Worm (Caenorhabditis elegans) whole organism, L1 larva: ENCODE data around the gene Y42A5A.3.

Experiments used
- C16A3.4 ChIP-seq: fragments of 150-350 bp; optimal IDR thresholded peaks from 2 replicates; lab custom pipeline; 2014; ENCODE audit warnings: missing biosample characterization, missing genetic modification characterization
- C34B4.2 ChIP-seq: sonication (generic microtip); optimal IDR thresholded peaks from 2 replicates; lab custom pipeline; 2017; ENCODE audit warnings: mild to moderate bottlenecking, missing genetic modification characterization, missing compliant biosample characterization
- F16B12.6 ChIP-seq: fragments of 150-350 bp; optimal IDR thresholded peaks from 2 replicates; lab custom pipeline; 2014; ENCODE audit warnings: missing biosample characterization, missing genetic modification characterization
- alr-1 ChIP-seq: fragments of 200-800 bp; sonication (Bioruptor generic); optimal IDR thresholded peaks from 2 replicates; lab custom pipeline; 2018; ENCODE audit warnings: borderline replicate concordance, mild to moderate bottlenecking, missing genetic modification characterization, missing compliant biosample characterization
- aly-2 ChIP-seq: fragments of 150-350 bp; optimal IDR thresholded peaks from 2 replicates; lab custom pipeline; 2014; ENCODE audit warnings: missing biosample characterization, missing genetic modification characterization
- ama-1 ChIP-seq: fragments of 150-350 bp; optimal IDR thresholded peaks from 2 replicates; lab custom pipeline; 2014
- blmp-1 ChIP-seq: fragments of 150-350 bp; optimal IDR thresholded peaks from 2 replicates; lab custom pipeline; 2014; ENCODE audit warnings: missing biosample characterization, missing genetic modification characterization
- ceh-88 ChIP-seq: fragments of 200-800 bp; sonication (Bioruptor generic); IDR thresholded peaks from 2 replicates; pipeline ENCODE4 v1.3.6; 2022; ENCODE audit warnings: missing genetic modification characterization, missing compliant biosample characterization
- ces-1 ChIP-seq: fragments of 150-350 bp; optimal IDR thresholded peaks from 2 replicates; lab custom pipeline; 2014; ENCODE audit warnings: missing biosample characterization, missing genetic modification reagents, missing genetic modification characterization
- efl-1 ChIP-seq, 4 experiments: fragments of 150-350 bp; optimal IDR thresholded peaks in 3 of 4; peaks in 1 of 4; 1 replicate in 1 of 4; 2 replicates in 3 of 4; lab custom pipeline; 2014; ENCODE audit warnings: missing biosample characterization in 2 of 4, missing genetic modification characterization in 2 of 4, missing genetic modification reagents in 2 of 4
- elt-2 ChIP-seq: sonication (generic microtip); optimal IDR thresholded peaks from 2 replicates; lab custom pipeline; 2016; ENCODE audit warnings: missing genetic modification characterization, mild to moderate bottlenecking, inconsistent platforms, missing compliant biosample characterization, missing genetic modification reagents
- elt-3 ChIP-seq, 6 experiments: fragments of 150-350 bp in 1 of 6; sonication (generic microtip); optimal IDR thresholded peaks; 2 replicates each; lab custom pipeline; 2017 to 2018; ENCODE audit warnings: missing biosample characterization in 6 of 6, missing genetic modification characterization in 6 of 6, inconsistent platforms in 1 of 6
- ets-5 ChIP-seq: fragments of 200-800 bp; sonication (Bioruptor generic); IDR thresholded peaks from 2 replicates; pipeline ENCODE4 v1.3.6; 2022; ENCODE audit warnings: missing genetic modification characterization, missing compliant biosample characterization
- fkh-10 ChIP-seq: sonication (generic microtip); optimal IDR thresholded peaks from 2 replicates; lab custom pipeline; 2017; ENCODE audit warnings: missing biosample characterization, missing genetic modification reagents, missing genetic modification characterization
- fkh-4 ChIP-seq: sonication (generic microtip); optimal IDR thresholded peaks from 2 replicates; lab custom pipeline; 2016; ENCODE audit warnings: missing compliant biosample characterization, missing genetic modification characterization, borderline replicate concordance
- fos-1 ChIP-seq: fragments of 150-350 bp; optimal IDR thresholded peaks from 2 replicates; lab custom pipeline; 2014; ENCODE audit warnings: missing biosample characterization, missing genetic modification characterization
- hpl-2 ChIP-seq: fragments of 150-350 bp; optimal IDR thresholded peaks from 2 replicates; lab custom pipeline; 2014; ENCODE audit warnings: missing biosample characterization, missing genetic modification reagents, missing genetic modification characterization
- isw-1 ChIP-seq: fragments of 200-800 bp; sonication (Bioruptor generic); IDR thresholded peaks from 2 replicates; pipeline ENCODE4 v1.3.6; 2022; ENCODE audit warnings: missing genetic modification characterization, missing compliant biosample characterization
- lin-39 ChIP-seq: fragments of 150-350 bp; optimal IDR thresholded peaks from 2 replicates; lab custom pipeline; 2014; ENCODE audit warnings: missing biosample characterization, missing genetic modification reagents, missing genetic modification characterization
- lir-3 ChIP-seq: sonication (generic microtip); optimal IDR thresholded peaks from 2 replicates; lab custom pipeline; 2016; ENCODE audit warnings: mild to moderate bottlenecking, missing genetic modification characterization, moderate library complexity, missing compliant biosample characterization; ENCODE audit not compliant: poor library complexity
- lsy-2 ChIP-seq, 2 experiments: fragments of 150-350 bp; optimal IDR thresholded peaks; 2 replicates each; lab custom pipeline; 2014; ENCODE audit warnings: missing biosample characterization in 2 of 2, missing genetic modification characterization in 2 of 2
- mdl-1 ChIP-seq, 2 experiments: fragments of 150-350 bp; optimal IDR thresholded peaks; 2 replicates each; lab custom pipeline; 2014 to 2017; ENCODE audit warnings: missing biosample characterization in 2 of 2, missing genetic modification characterization in 2 of 2, inconsistent platforms in 1 of 2
- mef-2 ChIP-seq: fragments of 150-350 bp; optimal IDR thresholded peaks from 2 replicates; lab custom pipeline; 2014; ENCODE audit warnings: missing biosample characterization, missing genetic modification characterization
- nhr-19 ChIP-seq: fragments of 200-800 bp; sonication (Bioruptor generic); conservative IDR thresholded peaks from 2 replicates; pipeline ENCODE4 v1.3.6; 2022; ENCODE audit warnings: missing genetic modification characterization, missing compliant biosample characterization
- nhr-20 ChIP-seq: sonication (generic microtip); optimal IDR thresholded peaks from 2 replicates; lab custom pipeline; 2016; ENCODE audit warnings: mild to moderate bottlenecking, missing genetic modification characterization, missing compliant biosample characterization
- nhr-237 ChIP-seq: fragments of 150-350 bp; optimal IDR thresholded peaks from 2 replicates; lab custom pipeline; 2014; ENCODE audit warnings: missing biosample characterization, missing genetic modification characterization
- nhr-71 ChIP-seq: sonication (generic microtip); optimal IDR thresholded peaks from 2 replicates; lab custom pipeline; 2016; ENCODE audit warnings: mild to moderate bottlenecking, missing genetic modification characterization, moderate library complexity, missing compliant biosample characterization
- nhr-76 ChIP-seq: sonication (generic microtip); optimal IDR thresholded peaks from 2 replicates; lab custom pipeline; 2017; ENCODE audit warnings: missing biosample characterization, missing genetic modification characterization
- nhr-85 ChIP-seq: sonication (generic microtip); peaks from one replicate; lab custom pipeline; 2016; ENCODE audit warnings: missing genetic modification characterization, inconsistent platforms, missing compliant biosample characterization
- nhr-90 ChIP-seq: sonication (generic microtip); optimal IDR thresholded peaks from 2 replicates; lab custom pipeline; 2016; ENCODE audit warnings: mild to moderate bottlenecking, missing genetic modification characterization, missing compliant biosample characterization; ENCODE audit not compliant: poor library complexity
- pax-3 ChIP-seq: fragments of 200-800 bp; sonication (Bioruptor generic); optimal IDR thresholded peaks from 2 replicates; lab custom pipeline; 2018; ENCODE audit warnings: mild to moderate bottlenecking, missing genetic modification characterization, moderate library complexity, missing compliant biosample characterization
- pqm-1 ChIP-seq: sonication (generic microtip); optimal IDR thresholded peaks from 3 replicates; lab custom pipeline; 2017; ENCODE audit warnings: missing biosample characterization, missing genetic modification characterization
- rnt-1 ChIP-seq: sonication (generic microtip); optimal IDR thresholded peaks from 2 replicates; lab custom pipeline; 2016; ENCODE audit warnings: mild to moderate bottlenecking, missing genetic modification characterization, moderate library complexity, missing compliant biosample characterization
- snu-23 ChIP-seq: sonication (generic microtip); optimal IDR thresholded peaks from 2 replicates; lab custom pipeline; 2016; ENCODE audit warnings: missing genetic modification characterization, missing compliant biosample characterization
- unc-30 ChIP-seq: sonication (generic microtip); optimal IDR thresholded peaks from 2 replicates; lab custom pipeline; 2017; ENCODE audit warnings: missing biosample characterization, missing genetic modification characterization
- unc-86 ChIP-seq: sonication (generic microtip); optimal IDR thresholded peaks from 2 replicates; lab custom pipeline; 2016; ENCODE audit warnings: missing genetic modification characterization, missing compliant biosample characterization
- zag-1 ChIP-seq: fragments of 150-350 bp; optimal IDR thresholded peaks from 2 replicates; lab custom pipeline; 2014; ENCODE audit warnings: missing biosample characterization, missing genetic modification characterization
- zip-4 ChIP-seq: fragments of 200-800 bp; sonication (Bioruptor generic); optimal IDR thresholded peaks from 2 replicates; lab custom pipeline; 2018; ENCODE audit warnings: mild to moderate bottlenecking, missing genetic modification characterization, moderate library complexity, missing compliant biosample characterization
- ztf-4 ChIP-seq: fragments of 150-350 bp; optimal IDR thresholded peaks from 2 replicates; lab custom pipeline; 2014; ENCODE audit warnings: missing biosample characterization, missing genetic modification characterization

Gene Y42A5A.3

ce11 chrV:11059180-11059579 lies 36.6 kb downstream of the Y42A5A.3 start, which contains the start of gene T04C12.1:
TSS of gene T04C12.1 (minus strand) at chrV:11059269.
- TF ChIP-seq nhr-71 (tag; lab: Kevin White, UChicago): peak; percentile 19
- TF ChIP-seq elt-2 (tag; lab: Kevin White, UChicago): peak; percentile 4
- no peak for TF ChIP-seq pax-3 (tag; lab: Kevin White, UChicago)
- TF ChIP-seq snu-23 (GFP tag; lab: Kevin White, UChicago): no peak
- TF ChIP-seq nhr-19 (GFP tag; lab: Robert Waterston, UW): 0 out of 2 replicates have a peak, but pooled peaks have one; percentile 13
- TF ChIP-seq rnt-1 (tag; lab: Kevin White, UChicago): no peak
- peak; percentile 13 for TF ChIP-seq nhr-90 (tag; lab: Kevin White, UChicago)
- TF ChIP-seq fos-1: no peak
- no peak for TF ChIP-seq mdl-1 (tag; optimal IDR thresholded peaks at IDR 0.05; lab: Kevin White, UChicago)
- no peak for TF ChIP-seq elt-3 (tag; optimal IDR thresholded peaks at IDR 0.05; lab: Kevin White, UChicago)
- TF ChIP-seq nhr-85 (tag; lab: Kevin White, UChicago): peak; percentile 13
- TF ChIP-seq lsy-2 (tag; optimal IDR thresholded peaks at IDR 0.05; lab: Kevin White, UChicago): no peak
- TF ChIP-seq alr-1 (tag; lab: Kevin White, UChicago): no peak
- peak; percentile 61 for TF ChIP-seq ama-1 (lab: Kevin White, UChicago)

ce11 chrV:11057043-11057442 lies 38.7 kb downstream of the Y42A5A.3 start, which contains the start of gene srh-75:
TSS of gene srh-75 (minus strand) at chrV:11057143.
- TF ChIP-seq zag-1 (tag; lab: Kevin White, UChicago) (no peak), ztf-4 (no peak), lin-39 (tag; lab: Kevin White, UChicago) (no peak), efl-1 (optimal IDR thresholded peaks at IDR 0.05; lab: Kevin White, UChicago) (no peak), efl-1 (GFP tag; optimal IDR thresholded peaks at IDR 0.05 in 1 of 2; lab: Kevin White, UChicago) (no peak), isw-1 (GFP tag; lab: Robert Waterston, UW) (no peak), C16A3.4 (no peak), aly-2 (tag; lab: Kevin White, UChicago) (no peak), pqm-1 (no peak), unc-30 (tag; lab: Kevin White, UChicago) (no peak)

ce11 chrV:11056484-11056883 lies 39.3 kb downstream of the Y42A5A.3 start:
- TF ChIP-seq nhr-237: no peak
- TF ChIP-seq, all 84 proteins: peak for 0

DNA sequence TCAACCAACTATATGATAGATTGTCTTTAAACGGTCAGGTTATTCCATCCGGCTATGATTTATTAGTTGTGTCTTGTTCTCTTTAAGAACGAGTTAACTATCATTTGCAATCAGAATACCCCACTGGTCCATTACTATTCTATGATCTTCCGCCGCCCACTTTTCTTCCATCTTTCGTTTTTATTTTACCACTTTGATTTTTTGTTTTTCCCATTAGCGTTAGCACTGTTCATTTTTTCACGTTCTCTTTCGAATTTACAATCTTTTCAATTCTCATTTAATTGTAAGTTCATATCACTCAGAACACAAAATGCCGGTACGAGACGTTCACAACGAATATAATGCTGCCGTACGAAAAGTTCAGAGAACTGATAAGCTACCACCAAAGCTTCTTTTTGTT lies 41.9 kb downstream of the Y42A5A.3 start, which contains the start of gene T04C12.7:
TSS of gene T04C12.7 (plus strand) at position 301 of the 400 bp plus-strand sequence.
- TF ChIP-seq lir-3: no peak
- TF ChIP-seq isw-1 (GFP tag; lab: Robert Waterston, UW): no peak
- TF ChIP-seq fkh-10 (GFP tag; lab: Kevin White, UChicago): no peak
- no peak for TF ChIP-seq alr-1 (tag; lab: Kevin White, UChicago)
- TF ChIP-seq fkh-4: no peak
- TF ChIP-seq blmp-1 (tag; lab: Kevin White, UChicago): no peak
- TF ChIP-seq zip-4 (GFP tag; lab: Kevin White, UChicago): no peak
- TF ChIP-seq mef-2 (tag; lab: Kevin White, UChicago): no peak
- TF ChIP-seq ets-5 (GFP tag; lab: Robert Waterston, UW): no peak
- TF ChIP-seq nhr-85 (tag; lab: Kevin White, UChicago): no peak
- no peak for TF ChIP-seq ama-1 (lab: Kevin White, UChicago)
- TF ChIP-seq pqm-1: no peak
- no peak for TF ChIP-seq nhr-76 (tag; lab: Kevin White, UChicago)
- no peak for TF ChIP-seq efl-1 (optimal IDR thresholded peaks at IDR 0.05; lab: Kevin White, UChicago)
- no peak for TF ChIP-seq efl-1 (GFP tag; optimal IDR thresholded peaks at IDR 0.05 in 1 of 2; lab: Kevin White, UChicago)
- TF ChIP-seq hpl-2 (GFP tag; lab: Kevin White, UChicago): no peak
- no peak for TF ChIP-seq lin-39 (tag; lab: Kevin White, UChicago)

- TF ChIP-seq ces-1 (GFP tag; lab: Kevin White, UChicago) (no peak), C34B4.2 (tag; lab: Kevin White, UChicago) (no peak), F16B12.6 (tag; lab: Kevin White, UChicago) (no peak), nhr-20 (tag; lab: Kevin White, UChicago) (no peak), nhr-71 (tag; lab: Kevin White, UChicago) (peak; percentile 13), ceh-88 (GFP tag; lab: Robert Waterston, UW) (no peak), unc-86 (tag; lab: Kevin White, UChicago) (no peak)
Measured at ce11 chrV:11051921-11052320, 43.9 kb downstream of the Y42A5A.3 start, which contains the start of gene T04C12.33. TSS of gene T04C12.33 (plus strand) at chrV:11052221.
